Worm (Caenorhabditis elegans) whole organism, young adult: Measurements from ENCODE around the gene Y62F5A.9.

Experiments used
- B0035.1 ChIP-seq: sonication (generic microtip); optimal IDR thresholded peaks from 2 replicates; lab custom pipeline; 2016; ENCODE audit warnings: missing genetic modification characterization, mild to moderate bottlenecking, missing compliant biosample characterization, missing genotype, missing genetic modification reagents
- B0336.3 ChIP-seq: fragments of 200-800 bp; sonication (Bioruptor generic); IDR thresholded peaks from 2 replicates; pipeline ENCODE4 v1.3.6; 2022; ENCODE audit warnings: missing genetic modification characterization, missing compliant biosample characterization
- C06A6.2 ChIP-seq: fragments of 200-800 bp; sonication (Bioruptor generic); conservative IDR thresholded peaks from 2 replicates; pipeline ENCODE4 v1.3.6; 2022; ENCODE audit warnings: missing genetic modification characterization, missing compliant biosample characterization
- F49E8.2 ChIP-seq: sonication (generic microtip); optimal IDR thresholded peaks from 3 replicates; lab custom pipeline; 2017; ENCODE audit warnings: missing genetic modification characterization, mild to moderate bottlenecking, missing compliant biosample characterization, antibody characterized with exemption, moderate library complexity; ENCODE audit not compliant: insufficient read depth
- F52B5.7 ChIP-seq: sonication (generic microtip); optimal IDR thresholded peaks from 2 replicates; lab custom pipeline; 2016; ENCODE audit warnings: mild to moderate bottlenecking, missing genetic modification characterization, missing compliant biosample characterization
- K12H6.12 ChIP-seq: fragments of 200-800 bp; sonication (Bioruptor generic); optimal IDR thresholded peaks from 2 replicates; lab custom pipeline; 2018; ENCODE audit warnings: mild to moderate bottlenecking, missing genetic modification characterization, missing compliant biosample characterization
- T07F8.4 ChIP-seq: sonication (generic microtip); optimal IDR thresholded peaks from 2 replicates; lab custom pipeline; 2016; ENCODE audit warnings: mild to moderate bottlenecking, missing genetic modification characterization, moderate library complexity, missing compliant biosample characterization
- akir-1 ChIP-seq: fragments of 200-800 bp; sonication (Bioruptor generic); optimal IDR thresholded peaks from 2 replicates; lab custom pipeline; 2018; ENCODE audit warnings: mild to moderate bottlenecking, missing genetic modification characterization, moderate library complexity, missing compliant biosample characterization
- ama-1 ChIP-seq, 3 experiments: fragments of 150-350 bp in 1 of 3; sonication (generic microtip) in 2 of 3; optimal IDR thresholded peaks; 2 replicates each; lab custom pipeline; 2014 to 2018; ENCODE audit warnings: missing biosample characterization in 2 of 3, missing genetic modification characterization in 2 of 3, missing genetic modification reagents in 2 of 3
- attf-6 ChIP-seq: fragments of 200-800 bp; sonication (Bioruptor generic); IDR thresholded peaks from 2 replicates; pipeline ENCODE4 v1.3.6; 2022; ENCODE audit warnings: missing genetic modification reagents, missing genetic modification characterization, missing compliant biosample characterization
- bed-1 ChIP-seq: fragments of 200-800 bp; sonication (Bioruptor generic); IDR thresholded peaks from 2 replicates; pipeline ENCODE4 v1.3.6; 2022; ENCODE audit warnings: missing genetic modification reagents, missing genetic modification characterization, missing compliant biosample characterization
- bed-2 ChIP-seq: fragments of 200-800 bp; sonication (Bioruptor generic); IDR thresholded peaks from 2 replicates; pipeline ENCODE4 v1.3.6; 2022; ENCODE audit warnings: missing genetic modification reagents, missing genetic modification characterization, missing compliant biosample characterization
- ccch-3 ChIP-seq: fragments of 200-800 bp; sonication (Bioruptor generic); optimal IDR thresholded peaks from 2 replicates; lab custom pipeline; 2018; ENCODE audit warnings: mild to moderate bottlenecking, missing genetic modification characterization, missing compliant biosample characterization
- cebp-1 ChIP-seq, 2 experiments: fragments of 200-800 bp in 1 of 2; sonication (Bioruptor generic) in 1 of 2; sonication (generic microtip) in 1 of 2; IDR thresholded peaks in 1 of 2; optimal IDR thresholded peaks in 1 of 2; 2 replicates each; pipeline versions ENCODE4 v1.3.6 to Lab custom; 2017 to 2022; ENCODE audit warnings: missing compliant biosample characterization in 2 of 2, missing genetic modification characterization in 2 of 2, mild to moderate bottlenecking in 1 of 2, missing genetic modification reagents in 1 of 2, moderate library complexity in 1 of 2
- ceh-40 ChIP-seq: fragments of 200-800 bp; sonication (Bioruptor generic); IDR thresholded peaks from 2 replicates; pipeline ENCODE4 v1.3.6; 2022; ENCODE audit warnings: missing genetic modification characterization, missing compliant biosample characterization
- chd-7 ChIP-seq: sonication (generic microtip); optimal IDR thresholded peaks from 2 replicates; lab custom pipeline; 2016; ENCODE audit warnings: mild to moderate bottlenecking, missing genetic modification characterization, moderate library complexity, missing compliant biosample characterization
- dox-1 ChIP-seq: fragments of 200-800 bp; sonication (Bioruptor generic); IDR thresholded peaks from 2 replicates; pipeline ENCODE4 v1.3.6; 2022; ENCODE audit warnings: missing genetic modification reagents, missing genetic modification characterization, missing compliant biosample characterization
- egrh-3 ChIP-seq: fragments of 200-800 bp; sonication (Bioruptor generic); IDR thresholded peaks from 2 replicates; pipeline ENCODE4 v1.3.6; 2022; ENCODE audit warnings: missing genetic modification reagents, missing genetic modification characterization, missing compliant biosample characterization
- fkh-3 ChIP-seq: sonication (generic microtip); optimal IDR thresholded peaks from 2 replicates; lab custom pipeline; 2016; ENCODE audit warnings: mild to moderate bottlenecking, missing genetic modification characterization, missing compliant biosample characterization
- gei-17 ChIP-seq: fragments of 200-800 bp; sonication (Bioruptor generic); optimal IDR thresholded peaks from 2 replicates; lab custom pipeline; 2018; ENCODE audit warnings: mild to moderate bottlenecking, missing genetic modification characterization, missing compliant biosample characterization
- hmg-1.2 ChIP-seq: fragments of 200-800 bp; sonication (Bioruptor generic); IDR thresholded peaks from 2 replicates; pipeline ENCODE4 v1.3.6; 2022; ENCODE audit warnings: missing genetic modification reagents, missing genetic modification characterization, missing compliant biosample characterization
- hmg-20 ChIP-seq: fragments of 200-800 bp; sonication (Bioruptor generic); IDR thresholded peaks from 2 replicates; pipeline ENCODE4 v1.3.6; 2022; ENCODE audit warnings: missing genetic modification reagents, missing genetic modification characterization, missing compliant biosample characterization
- let-526 ChIP-seq: fragments of 200-800 bp; sonication (Bioruptor generic); IDR thresholded peaks from 2 replicates; pipeline ENCODE4 v1.3.6; 2022; ENCODE audit warnings: missing genetic modification reagents, missing genetic modification characterization, missing compliant biosample characterization
- let-607 ChIP-seq, 2 experiments: fragments of 200-800 bp in 1 of 2; sonication (Bioruptor generic) in 1 of 2; sonication (generic microtip) in 1 of 2; optimal IDR thresholded peaks; 2 replicates each; lab custom pipeline; 2016 to 2018; ENCODE audit warnings: mild to moderate bottlenecking in 2 of 2, missing compliant biosample characterization in 2 of 2, missing genetic modification characterization in 2 of 2, moderate library complexity in 2 of 2, missing genotype in 1 of 2
- madf-10 ChIP-seq: sonication (generic microtip); optimal IDR thresholded peaks from 2 replicates; lab custom pipeline; 2016; ENCODE audit warnings: mild to moderate bottlenecking, missing genetic modification characterization, missing compliant biosample characterization
- madf-6 ChIP-seq: fragments of 200-800 bp; sonication (Bioruptor generic); IDR thresholded peaks from 2 replicates; pipeline ENCODE4 v1.3.6; 2022; ENCODE audit warnings: missing genetic modification reagents, missing genetic modification characterization, missing compliant biosample characterization
- mel-28 ChIP-seq: sonication (generic microtip); optimal IDR thresholded peaks from 2 replicates; lab custom pipeline; 2016; ENCODE audit warnings: borderline replicate concordance, mild to moderate bottlenecking, missing genetic modification characterization, missing compliant biosample characterization
- mes-4 ChIP-seq: sonication (generic microtip); optimal IDR thresholded peaks from 2 replicates; lab custom pipeline; 2016; ENCODE audit warnings: missing genotype, missing genetic modification characterization, missing compliant biosample characterization
- mxl-1 ChIP-seq: sonication (generic microtip); optimal IDR thresholded peaks from 2 replicates; lab custom pipeline; 2016; ENCODE audit warnings: missing genetic modification characterization, missing compliant biosample characterization
- nfya-2 ChIP-seq: fragments of 200-800 bp; sonication (Bioruptor generic); IDR thresholded peaks from 2 replicates; pipeline ENCODE4 v1.3.6; 2022; ENCODE audit warnings: missing genetic modification reagents, missing genetic modification characterization, missing compliant biosample characterization
- nhr-120 ChIP-seq: fragments of 200-800 bp; sonication (Bioruptor generic); IDR thresholded peaks from 2 replicates; pipeline ENCODE4 v1.3.6; 2022; ENCODE audit warnings: missing genetic modification characterization, missing compliant biosample characterization
- repo-1 ChIP-seq: sonication (generic microtip); optimal IDR thresholded peaks from 2 replicates; lab custom pipeline; 2017; ENCODE audit warnings: mild to moderate bottlenecking, missing genetic modification characterization, missing compliant biosample characterization
- somi-1 ChIP-seq: fragments of 200-800 bp; sonication (Bioruptor generic); optimal IDR thresholded peaks from 2 replicates; lab custom pipeline; 2018; ENCODE audit warnings: mild to moderate bottlenecking, missing genetic modification characterization, missing compliant biosample characterization
- tlf-1 ChIP-seq: fragments of 200-800 bp; sonication (Bioruptor generic); optimal IDR thresholded peaks from 2 replicates; lab custom pipeline; 2018; ENCODE audit warnings: mild to moderate bottlenecking, missing genetic modification characterization, missing compliant biosample characterization
- unc-130 ChIP-seq: sonication (generic microtip); optimal IDR thresholded peaks from 2 replicates; lab custom pipeline; 2016; ENCODE audit warnings: missing genetic modification reagents, missing genetic modification characterization, missing compliant biosample characterization
- unc-62 ChIP-seq: fragments of 150-350 bp; optimal IDR thresholded peaks from 2 replicates; lab custom pipeline; 2014; ENCODE audit warnings: missing biosample characterization, missing genetic modification reagents, missing genetic modification characterization
- ztf-25 ChIP-seq: fragments of 200-800 bp; sonication (Bioruptor generic); IDR thresholded peaks from 2 replicates; pipeline ENCODE4 v1.3.6; 2022; ENCODE audit warnings: missing genetic modification reagents, missing genetic modification characterization, missing compliant biosample characterization
- ztf-28 ChIP-seq: fragments of 200-800 bp; sonication (Bioruptor generic); IDR thresholded peaks from 2 replicates; pipeline ENCODE4 v1.3.6; 2022; ENCODE audit warnings: missing genetic modification reagents, missing genetic modification characterization, missing compliant biosample characterization
- ztf-3 ChIP-seq: fragments of 200-800 bp; sonication (Bioruptor generic); optimal IDR thresholded peaks from 2 replicates; lab custom pipeline; 2018; ENCODE audit warnings: mild to moderate bottlenecking, missing genetic modification characterization, missing compliant biosample characterization

Gene Y62F5A.9

ce11 chrII:11497365-11497764, 41.3 kb downstream of the Y62F5A.9 start, which contains the start of gene B0334.5:
Gene B0334.5 (plus strand): TSS chrII:11497665.
- TF ChIP-seq chd-7 (tag; lab: Kevin White, UChicago) = no peak
- no peak for TF ChIP-seq C06A6.2
- no peak for TF ChIP-seq mel-28 (tag; lab: Kevin White, UChicago)
- TF ChIP-seq B0336.3 = no peak
- TF ChIP-seq ztf-28 (GFP tag; lab: Robert Waterston, UW) = no peak
- no peak for TF ChIP-seq nfya-2 (GFP tag; lab: Robert Waterston, UW)
- TF ChIP-seq tlf-1 (GFP tag; lab: Kevin White, UChicago) = no peak
- TF ChIP-seq unc-62 = no peak

ce11 chrII:11496767-11497166, 41.9 kb downstream of the Y62F5A.9 start, which contains the start of gene emc-5:
Gene emc-5 (plus strand): TSS chrII:11496780.
- no peak for TF ChIP-seq ztf-25 (GFP tag; lab: Robert Waterston, UW)
- no peak for TF ChIP-seq F52B5.7 (tag; lab: Kevin White, UChicago)
- TF ChIP-seq egrh-3 (GFP tag; lab: Robert Waterston, UW) = no peak
- no peak for TF ChIP-seq ama-1 (optimal IDR thresholded peaks at IDR 0.05; lab: Kevin White, UChicago)
- TF ChIP-seq ama-1 (GFP tag; optimal IDR thresholded peaks at IDR 0.05; lab: Kevin White, UChicago) = no peak
- no peak for TF ChIP-seq K12H6.12 (tag; lab: Kevin White, UChicago)
- peak; percentile 36; the same call in 1 of the 2 replicates for TF ChIP-seq madf-6
- TF ChIP-seq cebp-1 (GFP tag; IDR thresholded peaks at IDR 0.05; lab: Robert Waterston, UW) = no peak
- no peak for TF ChIP-seq cebp-1 (tag; optimal IDR thresholded peaks at IDR 0.05; lab: Kevin White, UChicago)
- TF ChIP-seq B0035.1 (tag; lab: Kevin White, UChicago) = no peak
- no peak for TF ChIP-seq mes-4 (tag; lab: Kevin White, UChicago)
- TF ChIP-seq ccch-3 (GFP tag; lab: Kevin White, UChicago) = no peak
- TF ChIP-seq F49E8.2 = no peak
- TF ChIP-seq gei-17 = no peak
- TF ChIP-seq ceh-40 (GFP tag; lab: Robert Waterston, UW) = no peak
- TF ChIP-seq bed-1 (GFP tag; lab: Robert Waterston, UW) = no peak
- peak; percentile 10 for TF ChIP-seq somi-1 (GFP tag; lab: Kevin White, UChicago)
- TF ChIP-seq C06A6.2 = no peak
- TF ChIP-seq dox-1 (GFP tag; lab: Robert Waterston, UW) = 0 out of 2 replicates have a peak, but pooled peaks have one; percentile 5
- no peak for TF ChIP-seq T07F8.4
- no peak for TF ChIP-seq attf-6 (GFP tag; lab: Robert Waterston, UW)
- peak; percentile 9 for TF ChIP-seq repo-1 (tag; lab: Kevin White, UChicago)
- no peak for TF ChIP-seq fkh-3
- TF ChIP-seq hmg-20 = no peak
- no peak for TF ChIP-seq bed-2 (GFP tag; lab: Robert Waterston, UW)
- peak; percentile 22; the same call in 1 of the 2 replicates for TF ChIP-seq hmg-1.2 (GFP tag; lab: Robert Waterston, UW)
- no peak for TF ChIP-seq ztf-3 (GFP tag; lab: Kevin White, UChicago)
- no peak for TF ChIP-seq madf-10 (tag; lab: Kevin White, UChicago)
- no peak for TF ChIP-seq let-526 (GFP tag; lab: Robert Waterston, UW)
- no peak for TF ChIP-seq mxl-1
- no peak for TF ChIP-seq unc-130 (GFP tag; lab: Kevin White, UChicago)
- TF ChIP-seq nhr-120 (GFP tag; lab: Robert Waterston, UW) = no peak
- no peak for TF ChIP-seq let-607 (tag; optimal IDR thresholded peaks at IDR 0.05; lab: Kevin White, UChicago)
- TF ChIP-seq akir-1 (GFP tag; lab: Kevin White, UChicago) = no peak
- TF ChIP-seq, all 124 proteins: peak for 5
